Worm (Caenorhabditis elegans) whole organism, L1 larva: ENCODE data around the gene C06G1.1.

Experiments used
- C34B4.2 ChIP-seq: sonication (generic microtip); optimal IDR thresholded peaks from 2 replicates; lab custom pipeline; 2017; ENCODE audit warnings: mild to moderate bottlenecking, missing genetic modification characterization, missing compliant biosample characterization
- alr-1 ChIP-seq: fragments of 200-800 bp; sonication (Bioruptor generic); optimal IDR thresholded peaks from 2 replicates; lab custom pipeline; 2018; ENCODE audit warnings: borderline replicate concordance, mild to moderate bottlenecking, missing genetic modification characterization, missing compliant biosample characterization
- ama-1 ChIP-seq: fragments of 150-350 bp; optimal IDR thresholded peaks from 2 replicates; lab custom pipeline; 2014
- blmp-1 ChIP-seq: fragments of 150-350 bp; optimal IDR thresholded peaks from 2 replicates; lab custom pipeline; 2014; ENCODE audit warnings: missing biosample characterization, missing genetic modification characterization
- ceh-82 ChIP-seq, 3 experiments: fragments of 150-350 bp in 1 of 3; sonication (generic microtip) in 2 of 3; optimal IDR thresholded peaks; 2 replicates each; lab custom pipeline; 2014 to 2017; ENCODE audit warnings: missing biosample characterization in 3 of 3, missing genetic modification characterization in 3 of 3
- ceh-90 ChIP-seq: sonication (generic microtip); optimal IDR thresholded peaks from 2 replicates; lab custom pipeline; 2016; ENCODE audit warnings: missing genetic modification characterization, missing compliant biosample characterization
- dpl-1 ChIP-seq, 3 experiments: fragments of 150-350 bp in 2 of 3; sonication (generic microtip) in 1 of 3; optimal IDR thresholded peaks; 2 replicates each; lab custom pipeline; 2014 to 2017; ENCODE audit warnings: missing biosample characterization in 3 of 3, missing genetic modification characterization in 3 of 3, missing genetic modification reagents in 3 of 3
- dsc-1 ChIP-seq: sonication (generic microtip); optimal IDR thresholded peaks from 2 replicates; lab custom pipeline; 2016; ENCODE audit warnings: mild to moderate bottlenecking, missing genetic modification characterization, missing compliant biosample characterization
- efl-1 ChIP-seq, 4 experiments: fragments of 150-350 bp; optimal IDR thresholded peaks in 3 of 4; peaks in 1 of 4; 1 replicate in 1 of 4; 2 replicates in 3 of 4; lab custom pipeline; 2014; ENCODE audit warnings: missing biosample characterization in 2 of 4, missing genetic modification characterization in 2 of 4, missing genetic modification reagents in 2 of 4
- elt-3 ChIP-seq, 6 experiments: fragments of 150-350 bp in 1 of 6; sonication (generic microtip); optimal IDR thresholded peaks; 2 replicates each; lab custom pipeline; 2017 to 2018; ENCODE audit warnings: missing biosample characterization in 6 of 6, missing genetic modification characterization in 6 of 6, inconsistent platforms in 1 of 6
- ets-5 ChIP-seq: fragments of 200-800 bp; sonication (Bioruptor generic); IDR thresholded peaks from 2 replicates; pipeline ENCODE4 v1.3.6; 2022; ENCODE audit warnings: missing genetic modification characterization, missing compliant biosample characterization
- fkh-10 ChIP-seq: sonication (generic microtip); optimal IDR thresholded peaks from 2 replicates; lab custom pipeline; 2017; ENCODE audit warnings: missing biosample characterization, missing genetic modification reagents, missing genetic modification characterization
- fkh-4 ChIP-seq: sonication (generic microtip); optimal IDR thresholded peaks from 2 replicates; lab custom pipeline; 2016; ENCODE audit warnings: missing compliant biosample characterization, missing genetic modification characterization, borderline replicate concordance
- hlh-4 ChIP-seq: sonication (generic microtip); optimal IDR thresholded peaks from 2 replicates; lab custom pipeline; 2016; ENCODE audit warnings: mild to moderate bottlenecking, missing genetic modification characterization, missing compliant biosample characterization
- irx-1 ChIP-seq: sonication (generic microtip); optimal IDR thresholded peaks from 2 replicates; lab custom pipeline; 2016; ENCODE audit warnings: missing genetic modification characterization, missing compliant biosample characterization
- lin-35 ChIP-seq, 2 experiments: fragments of 150-350 bp; optimal IDR thresholded peaks; 2 replicates each; lab custom pipeline; 2014; ENCODE audit warnings: missing biosample characterization in 2 of 2, missing genetic modification characterization in 2 of 2, missing genetic modification reagents in 2 of 2
- mdl-1 ChIP-seq, 2 experiments: fragments of 150-350 bp; optimal IDR thresholded peaks; 2 replicates each; lab custom pipeline; 2014 to 2017; ENCODE audit warnings: missing biosample characterization in 2 of 2, missing genetic modification characterization in 2 of 2, inconsistent platforms in 1 of 2
- mef-2 ChIP-seq: fragments of 150-350 bp; optimal IDR thresholded peaks from 2 replicates; lab custom pipeline; 2014; ENCODE audit warnings: missing biosample characterization, missing genetic modification characterization
- nhr-19 ChIP-seq: fragments of 200-800 bp; sonication (Bioruptor generic); conservative IDR thresholded peaks from 2 replicates; pipeline ENCODE4 v1.3.6; 2022; ENCODE audit warnings: missing genetic modification characterization, missing compliant biosample characterization
- nhr-20 ChIP-seq: sonication (generic microtip); optimal IDR thresholded peaks from 2 replicates; lab custom pipeline; 2016; ENCODE audit warnings: mild to moderate bottlenecking, missing genetic modification characterization, missing compliant biosample characterization
- nhr-47 ChIP-seq: sonication (generic microtip); optimal IDR thresholded peaks from 2 replicates; lab custom pipeline; 2016; ENCODE audit warnings: mild to moderate bottlenecking, missing genetic modification characterization, moderate library complexity, missing compliant biosample characterization
- nhr-71 ChIP-seq: sonication (generic microtip); optimal IDR thresholded peaks from 2 replicates; lab custom pipeline; 2016; ENCODE audit warnings: mild to moderate bottlenecking, missing genetic modification characterization, moderate library complexity, missing compliant biosample characterization
- nhr-84 ChIP-seq: sonication (generic microtip); optimal IDR thresholded peaks from 2 replicates; lab custom pipeline; 2017; ENCODE audit warnings: missing biosample characterization, missing genetic modification characterization
- nhr-85 ChIP-seq: sonication (generic microtip); peaks from one replicate; lab custom pipeline; 2016; ENCODE audit warnings: missing genetic modification characterization, inconsistent platforms, missing compliant biosample characterization
- nhr-90 ChIP-seq: sonication (generic microtip); optimal IDR thresholded peaks from 2 replicates; lab custom pipeline; 2016; ENCODE audit warnings: mild to moderate bottlenecking, missing genetic modification characterization, missing compliant biosample characterization; ENCODE audit not compliant: poor library complexity
- rnt-1 ChIP-seq: sonication (generic microtip); optimal IDR thresholded peaks from 2 replicates; lab custom pipeline; 2016; ENCODE audit warnings: mild to moderate bottlenecking, missing genetic modification characterization, moderate library complexity, missing compliant biosample characterization
- skn-1 ChIP-seq: fragments of 150-350 bp; optimal IDR thresholded peaks from 2 replicates; lab custom pipeline; 2014; ENCODE audit warnings: missing biosample characterization, missing genetic modification characterization
- snu-23 ChIP-seq: sonication (generic microtip); optimal IDR thresholded peaks from 2 replicates; lab custom pipeline; 2016; ENCODE audit warnings: missing genetic modification characterization, missing compliant biosample characterization
- tbx-2 ChIP-seq: sonication (generic microtip); optimal IDR thresholded peaks from 2 replicates; lab custom pipeline; 2016; ENCODE audit warnings: missing genetic modification characterization, missing compliant biosample characterization
- unc-30 ChIP-seq: sonication (generic microtip); optimal IDR thresholded peaks from 2 replicates; lab custom pipeline; 2017; ENCODE audit warnings: missing biosample characterization, missing genetic modification characterization
- unc-62 ChIP-seq: fragments of 150-350 bp; optimal IDR thresholded peaks from 2 replicates; lab custom pipeline; 2014; ENCODE audit warnings: missing biosample characterization, missing genetic modification reagents, missing genetic modification characterization
- vab-15 ChIP-seq: sonication (generic microtip); optimal IDR thresholded peaks from 2 replicates; lab custom pipeline; 2017; ENCODE audit warnings: missing genotype, mild to moderate bottlenecking, missing genetic modification characterization, missing compliant biosample characterization
- xbp-1 ChIP-seq: sonication (generic microtip); optimal IDR thresholded peaks from 2 replicates; lab custom pipeline; 2016; ENCODE audit warnings: missing genetic modification characterization, missing compliant biosample characterization
- zip-4 ChIP-seq: fragments of 200-800 bp; sonication (Bioruptor generic); optimal IDR thresholded peaks from 2 replicates; lab custom pipeline; 2018; ENCODE audit warnings: mild to moderate bottlenecking, missing genetic modification characterization, moderate library complexity, missing compliant biosample characterization
- ztf-4 ChIP-seq: fragments of 150-350 bp; optimal IDR thresholded peaks from 2 replicates; lab custom pipeline; 2014; ENCODE audit warnings: missing biosample characterization, missing genetic modification characterization

Gene C06G1.1

ce11 chrX:16618129-16618525 is 15.0 kb upstream of the C06G1.1 start:
- TF ChIP-seq nhr-85 (tag; lab: Kevin White, UChicago) (peak; percentile 61), fkh-4 (tag; lab: Kevin White, UChicago) (no peak)

- TF ChIP-seq ets-5 (GFP tag; lab: Robert Waterston, UW), result no peak
- TF ChIP-seq skn-1 (tag; lab: Kevin White, UChicago), result no peak
- no peak for TF ChIP-seq alr-1 (tag; lab: Kevin White, UChicago)
- TF ChIP-seq ceh-90 (tag; lab: Kevin White, UChicago), result no peak
- TF ChIP-seq C34B4.2, result no peak
- TF ChIP-seq nhr-85 (tag; lab: Kevin White, UChicago), result no peak
- no peak for TF ChIP-seq xbp-1 (tag; lab: Kevin White, UChicago)
- TF ChIP-seq irx-1, result no peak
- no peak for TF ChIP-seq nhr-84 (tag; lab: Kevin White, UChicago)
- no peak for TF ChIP-seq efl-1 (optimal IDR thresholded peaks at IDR 0.05; lab: Kevin White, UChicago)
- TF ChIP-seq efl-1 (GFP tag; optimal IDR thresholded peaks at IDR 0.05 in 1 of 2; lab: Kevin White, UChicago), result no peak
- TF ChIP-seq rnt-1 (tag; lab: Kevin White, UChicago), result no peak
- TF ChIP-seq ceh-82 (tag; optimal IDR thresholded peaks at IDR 0.05; lab: Kevin White, UChicago), result no peak
- TF ChIP-seq elt-3 (tag; optimal IDR thresholded peaks at IDR 0.05; lab: Kevin White, UChicago), result no peak
Observed at ce11 chrX:16618727-16619126, 14.4 kb upstream of the C06G1.1 start.

- TF ChIP-seq nhr-90 (tag; lab: Kevin White, UChicago) (peak; percentile 29), snu-23 (GFP tag; lab: Kevin White, UChicago) (peak; percentile 26), nhr-47 (no peak), nhr-19 (GFP tag; lab: Robert Waterston, UW) (peak; percentile 22), mdl-1 (tag; optimal IDR thresholded peaks at IDR 0.05; lab: Kevin White, UChicago) (no peak), nhr-20 (peak; percentile 20), lin-35 (GFP tag; optimal IDR thresholded peaks at IDR 0.05; lab: Kevin White, UChicago) (peak in 1 of 2 experiments; percentile 36), elt-3 (tag; optimal IDR thresholded peaks at IDR 0.05; lab: Kevin White, UChicago) (peak in 1 of 6 experiments; percentile 8)
Observed at ce11 chrX:16619158-16619557, 14.0 kb upstream of the C06G1.1 start.

- TF ChIP-seq zip-4 (GFP tag; lab: Kevin White, UChicago) (no peak), blmp-1 (tag; lab: Kevin White, UChicago) (no peak), vab-15 (tag; lab: Kevin White, UChicago) (no peak), hlh-4 (tag; lab: Kevin White, UChicago) (no peak), fkh-10 (GFP tag; lab: Kevin White, UChicago) (no peak), unc-30 (tag; lab: Kevin White, UChicago) (no peak), unc-62 (GFP tag; lab: Kevin White, UChicago) (no peak), mef-2 (no peak), ama-1 (no peak), efl-1 (optimal IDR thresholded peaks at IDR 0.05; lab: Kevin White, UChicago) (no peak), efl-1 (GFP tag; optimal IDR thresholded peaks at IDR 0.05 in 1 of 2; lab: Kevin White, UChicago) (no peak), ztf-4 (tag; lab: Kevin White, UChicago) (no peak), irx-1 (no peak), dpl-1 (GFP tag; optimal IDR thresholded peaks at IDR 0.05; lab: Kevin White, UChicago) (no peak), dsc-1 (tag; lab: Kevin White, UChicago) (no peak), nhr-47 (no peak), tbx-2 (no peak), nhr-71 (no peak)
- TF ChIP-seq, all 84 proteins: peak for 0
Observed at ce11 chrX:16621467-16621866, 11.7 kb upstream of the C06G1.1 start, which contains the start of gene cpg-19. TSS of gene cpg-19 (plus strand) at chrX:16621807.

ce11 chrX:16623269-16623668 is 9.9 kb upstream of the C06G1.1 start:
- TF ChIP-seq efl-1 (optimal IDR thresholded peaks at IDR 0.05; lab: Kevin White, UChicago) (no peak), efl-1 (GFP tag; optimal IDR thresholded peaks at IDR 0.05 in 1 of 2; lab: Kevin White, UChicago) (peak in 1 of 2 experiments; percentile 52), unc-30 (tag; lab: Kevin White, UChicago) (no peak)
